Fruit fly (Drosophila melanogaster) whole organism, embryonic: ENCODE data around the gene heph.

Experiments
- Adf1 ChIP-seq: fragments of 200-800 bp; sonication (Bioruptor generic); IDR thresholded peaks from 2 replicates; pipeline ENCODE4 v1.3.6; 2022; ENCODE audit warnings: missing biosample characterization, missing genetic modification characterization
- CG10979 ChIP-seq: fragments of 200-800 bp; sonication (Bioruptor generic); optimal IDR thresholded peaks from 2 replicates; lab custom pipeline; 2018; ENCODE audit warnings: missing biosample characterization, mild to moderate bottlenecking, missing genetic modification characterization, moderate library complexity
- CG13775 ChIP-seq: fragments of 200-800 bp; sonication (Bioruptor generic); optimal IDR thresholded peaks from 3 replicates; lab custom pipeline; 2017; ENCODE audit warnings: missing biosample characterization, mild to moderate bottlenecking, missing genetic modification characterization
- CG15479 ChIP-seq: fragments of 200-800 bp; sonication (Bioruptor generic); optimal IDR thresholded peaks from 3 replicates; lab custom pipeline; 2019; ENCODE audit warnings: missing biosample characterization, mild to moderate bottlenecking, missing genetic modification characterization, moderate library complexity
- CG18599 ChIP-seq: fragments of 200-800 bp; sonication (Bioruptor generic); optimal IDR thresholded peaks from 3 replicates; lab custom pipeline; 2017; ENCODE audit warnings: missing biosample characterization, missing genetic modification characterization, mild to moderate bottlenecking, moderate library complexity, missing genetic modification reagents
- CG18764 ChIP-seq: fragments of 200-800 bp; sonication (Bioruptor generic); optimal IDR thresholded peaks from 3 replicates; lab custom pipeline; 2016; ENCODE audit warnings: missing biosample characterization, missing genetic modification characterization
- CG2199 ChIP-seq: fragments of 200-800 bp; sonication (Bioruptor generic); IDR thresholded peaks from 3 replicates; pipeline ENCODE4 v1.3.6; 2022; ENCODE audit warnings: missing biosample characterization, missing genetic modification characterization
- CG30020 ChIP-seq: fragments of 200-800 bp; optimal IDR thresholded peaks from 2 replicates; lab custom pipeline; 2019; ENCODE audit warnings: missing biosample characterization, mild to moderate bottlenecking, missing genetic modification characterization, moderate library complexity
- CG4617 ChIP-seq: fragments of 200-800 bp; sonication (Bioruptor generic); optimal IDR thresholded peaks from 3 replicates; lab custom pipeline; 2016; ENCODE audit warnings: missing biosample characterization, missing genetic modification characterization, borderline replicate concordance
- CG5180 ChIP-seq: fragments of 200-800 bp; sonication (Bioruptor generic); optimal IDR thresholded peaks from 3 replicates; lab custom pipeline; 2017; ENCODE audit warnings: missing biosample characterization, missing genetic modification characterization, mild to moderate bottlenecking, moderate library complexity, missing genetic modification reagents
- CG6791 ChIP-seq: fragments of 200-800 bp; sonication (Bioruptor generic); IDR thresholded peaks from 3 replicates; pipeline ENCODE4 v1.3.6; 2022; ENCODE audit warnings: missing biosample characterization, missing genetic modification characterization; ENCODE audit not compliant: partially characterized antibody
- CG8359 ChIP-seq: fragments of 200-800 bp; sonication (Bioruptor generic); optimal IDR thresholded peaks from 2 replicates; lab custom pipeline; 2017; ENCODE audit warnings: missing biosample characterization, mild to moderate bottlenecking, missing genetic modification characterization, borderline replicate concordance
- CG8478 ChIP-seq: fragments of >200 bp; optimal IDR thresholded peaks from 2 replicates; lab custom pipeline; 2018
- CG9437 ChIP-seq: fragments of 200-800 bp; sonication (Bioruptor generic); optimal IDR thresholded peaks from 2 replicates; lab custom pipeline; 2018; ENCODE audit warnings: missing biosample characterization, mild to moderate bottlenecking, missing genetic modification characterization
- Deaf1 ChIP-seq: fragments of 200-800 bp; optimal IDR thresholded peaks from 3 replicates; lab custom pipeline; 2019; ENCODE audit warnings: missing biosample characterization, mild to moderate bottlenecking, missing genetic modification characterization, moderate library complexity
- Elba2 ChIP-seq: fragments of 200-800 bp; sonication (Bioruptor generic); optimal IDR thresholded peaks from 3 replicates; lab custom pipeline; 2016; ENCODE audit warnings: missing biosample characterization, missing genetic modification characterization
- Ets65A ChIP-seq: fragments of 200-800 bp; sonication (Bioruptor generic); peaks from one replicate; lab custom pipeline; 2016; ENCODE audit warnings: missing biosample characterization, missing genetic modification characterization
- HLHmδ ChIP-seq: fragments of 200-800 bp; sonication (Bioruptor generic); optimal IDR thresholded peaks from 2 replicates; lab custom pipeline; 2018; ENCODE audit warnings: missing biosample characterization, mild to moderate bottlenecking, missing genetic modification characterization, moderate library complexity
- Hr39 ChIP-seq: fragments of >200 bp; optimal IDR thresholded peaks from 2 replicates; lab custom pipeline; 2017
- Hr51 ChIP-seq, 2 experiments: fragments of 200-800 bp; sonication (Bioruptor generic); optimal IDR thresholded peaks; 2 replicates in 1 of 2; 3 replicates in 1 of 2; lab custom pipeline; 2016 to 2018; ENCODE audit warnings: missing biosample characterization in 2 of 2, missing genetic modification characterization in 2 of 2, mild to moderate bottlenecking in 1 of 2, moderate library complexity in 1 of 2
- Med ChIP-seq: fragments of 200-800 bp; sonication (Bioruptor generic); peaks from one replicate; lab custom pipeline; 2016; ENCODE audit warnings: missing biosample characterization, missing genetic modification characterization, mild to moderate bottlenecking, inconsistent platforms, moderate library complexity
- Myb ChIP-seq: fragments of 200-800 bp; sonication (Bioruptor generic); optimal IDR thresholded peaks from 2 replicates; lab custom pipeline; 2016; ENCODE audit warnings: missing biosample characterization, missing genetic modification characterization
- Nf-YC ChIP-seq: fragments of 200-800 bp; optimal IDR thresholded peaks from 3 replicates; lab custom pipeline; 2019; ENCODE audit warnings: missing biosample characterization, mild to moderate bottlenecking, missing genetic modification characterization, moderate library complexity
- Oaz ChIP-seq: fragments of 200-800 bp; sonication (Bioruptor generic); IDR thresholded peaks from 2 replicates; pipeline ENCODE4 v1.3.6; 2022; ENCODE audit warnings: missing biosample characterization, missing genetic modification characterization
- Sox100B ChIP-seq: fragments of 200-800 bp; sonication (Bioruptor generic); optimal IDR thresholded peaks from 3 replicates; lab custom pipeline; 2018; ENCODE audit warnings: missing biosample characterization, mild to moderate bottlenecking, missing genetic modification characterization
- Trl ChIP-seq, 3 experiments: fragments of >200 bp in 2 of 3; fragments of 200-800 bp in 1 of 3; sonication (Bioruptor generic) in 1 of 3; optimal IDR thresholded peaks; 2 replicates in 1 of 3; 3 replicates in 2 of 3; lab custom pipeline; 2016 to 2017; ENCODE audit warnings: missing biosample characterization in 1 of 3, missing genetic modification characterization in 1 of 3
- abd-A ChIP-seq: fragments of 200-800 bp; sonication (Bioruptor generic); optimal IDR thresholded peaks from 3 replicates; lab custom pipeline; 2019; ENCODE audit warnings: missing biosample characterization, mild to moderate bottlenecking, missing genetic modification characterization, moderate library complexity
- cg ChIP-seq: fragments of 200-800 bp; sonication (Bioruptor generic); optimal IDR thresholded peaks from 3 replicates; lab custom pipeline; 2019; ENCODE audit warnings: missing biosample characterization, mild to moderate bottlenecking, missing genetic modification characterization, moderate library complexity
- chinmo ChIP-seq: fragments of 200-800 bp; sonication (Bioruptor generic); IDR thresholded peaks from 4 replicates; pipeline ENCODE4 v1.3.6; 2022; ENCODE audit warnings: missing biosample characterization, missing genetic modification characterization; ENCODE audit not compliant: partially characterized antibody
- chm ChIP-seq: fragments of 200-800 bp; sonication (Bioruptor generic); IDR thresholded peaks from 2 replicates; pipeline ENCODE4 v1.3.6; 2022; ENCODE audit warnings: missing biosample characterization, missing genetic modification characterization
- dati ChIP-seq: fragments of 200-800 bp; sonication (Bioruptor generic); IDR thresholded peaks from 2 replicates; pipeline ENCODE4 v1.3.6; 2022; ENCODE audit warnings: missing biosample characterization, missing genetic modification characterization
- ewg ChIP-seq: fragments of 200-800 bp; sonication (Bioruptor generic); optimal IDR thresholded peaks from 3 replicates; lab custom pipeline; 2017; ENCODE audit warnings: mild to moderate bottlenecking, missing biosample characterization, missing genetic modification reagents, missing genetic modification characterization
- gro ChIP-seq: fragments of 200-800 bp; sonication (Bioruptor generic); optimal IDR thresholded peaks from 2 replicates; lab custom pipeline; 2016; ENCODE audit warnings: missing biosample characterization, missing genetic modification characterization
- lbe ChIP-seq: fragments of 200-800 bp; sonication (Bioruptor generic); optimal IDR thresholded peaks from 2 replicates; lab custom pipeline; 2016; ENCODE audit warnings: missing biosample characterization, mild to moderate bottlenecking, missing genetic modification characterization
- lmd ChIP-seq: fragments of 200-800 bp; sonication (Bioruptor generic); IDR thresholded peaks from 2 replicates; pipeline ENCODE4 v1.3.6; 2022; ENCODE audit warnings: missing biosample characterization, missing genetic modification characterization
- mld ChIP-seq: fragments of 200-800 bp; sonication (Bioruptor generic); IDR thresholded peaks from 3 replicates; pipeline ENCODE4 v1.3.6; 2022; ENCODE audit warnings: missing biosample characterization, missing genetic modification characterization; ENCODE audit not compliant: partially characterized antibody
- nerfin-1 ChIP-seq: fragments of 200-800 bp; sonication (Bioruptor generic); optimal IDR thresholded peaks from 3 replicates; lab custom pipeline; 2019; ENCODE audit warnings: missing biosample characterization, mild to moderate bottlenecking, missing genetic modification characterization, moderate library complexity
- nerfin-2 ChIP-seq: fragments of 200-800 bp; sonication (Bioruptor generic); IDR thresholded peaks from 2 replicates; pipeline ENCODE4 v1.3.6; 2022; ENCODE audit warnings: missing biosample characterization, missing genetic modification characterization; ENCODE audit not compliant: partially characterized antibody
- scrt ChIP-seq: fragments of 200-800 bp; sonication (Bioruptor generic); optimal IDR thresholded peaks from 2 replicates; lab custom pipeline; 2018; ENCODE audit warnings: missing biosample characterization, mild to moderate bottlenecking, missing genetic modification characterization, moderate library complexity
- sd ChIP-seq: fragments of 200-800 bp; sonication (Bioruptor generic); optimal IDR thresholded peaks from 3 replicates; lab custom pipeline; 2018; ENCODE audit warnings: missing biosample characterization, mild to moderate bottlenecking, missing genetic modification characterization, moderate library complexity
- sim ChIP-seq: fragments of 200-800 bp; sonication (Bioruptor generic); IDR thresholded peaks from 2 replicates; pipeline ENCODE4 v1.3.6; 2022; ENCODE audit warnings: missing biosample characterization, missing genetic modification characterization
- sqz ChIP-seq: fragments of 200-800 bp; sonication (Bioruptor generic); optimal IDR thresholded peaks from 3 replicates; lab custom pipeline; 2018; ENCODE audit warnings: missing biosample characterization, mild to moderate bottlenecking, missing genetic modification characterization
- sr ChIP-seq: fragments of 200-800 bp; sonication (Bioruptor generic); IDR thresholded peaks from 3 replicates; pipeline ENCODE4 v1.3.6; 2022; ENCODE audit warnings: missing biosample characterization, missing genetic modification characterization
- stc ChIP-seq: fragments of 200-800 bp; sonication (Bioruptor generic); IDR thresholded peaks from 2 replicates; pipeline ENCODE4 v1.3.6; 2022; ENCODE audit warnings: missing biosample characterization, missing genetic modification characterization
- tll ChIP-seq, 2 experiments: fragments of 200-800 bp in 1 of 2; fragments of >200 bp in 1 of 2; sonication (Bioruptor generic) in 1 of 2; optimal IDR thresholded peaks; 2 replicates each; lab custom pipeline; 2017 to 2019; ENCODE audit warnings: missing biosample characterization in 2 of 2, missing genetic modification characterization in 2 of 2, mild to moderate bottlenecking in 1 of 2, moderate library complexity in 1 of 2
- wdn ChIP-seq: fragments of 200-800 bp; sonication (Bioruptor generic); IDR thresholded peaks from 2 replicates; pipeline ENCODE4 v1.3.6; 2022; ENCODE audit warnings: missing biosample characterization, missing genetic modification characterization
- zen ChIP-seq: fragments of 200-800 bp; sonication (Bioruptor generic); optimal IDR thresholded peaks from 3 replicates; lab custom pipeline; 2018; ENCODE audit warnings: missing biosample characterization, mild to moderate bottlenecking, missing genetic modification characterization, moderate library complexity

heph gene

DNA sequence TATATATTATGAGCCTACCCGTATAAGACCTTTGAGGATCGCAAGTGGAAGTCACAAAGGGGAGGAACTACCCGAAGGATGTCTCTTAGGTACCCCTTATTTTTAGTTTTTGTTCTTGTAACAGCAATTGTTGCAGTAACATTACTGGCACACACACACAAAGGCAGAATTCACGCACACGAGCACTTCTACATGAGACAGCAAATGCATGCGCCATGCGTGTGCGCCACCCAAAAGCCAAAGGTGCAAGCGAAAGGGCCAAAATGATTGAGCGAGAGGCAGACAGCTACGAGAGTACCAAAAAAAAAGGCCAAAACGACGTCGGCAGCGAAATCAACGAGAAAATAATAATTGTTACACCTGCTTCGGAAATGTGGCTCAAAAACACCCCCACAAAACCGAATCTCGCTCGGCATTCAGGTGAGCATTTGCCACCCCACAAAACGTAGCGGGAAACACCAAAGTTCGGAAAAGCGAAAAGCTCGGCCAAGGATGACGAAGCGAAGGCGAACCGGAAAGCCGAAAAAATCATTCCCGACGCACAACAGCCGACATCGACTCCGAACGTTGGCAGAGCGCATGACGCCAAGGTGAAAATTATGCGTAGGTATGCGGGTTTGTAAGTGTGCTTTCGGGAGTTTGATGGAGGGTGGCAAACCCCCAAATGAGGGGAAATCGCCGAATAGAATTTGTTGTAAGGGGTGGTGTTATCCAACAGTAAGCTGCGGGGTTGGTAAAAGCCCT lies 77.3 kb downstream of the heph start:
- TF ChIP-seq Sox100B (GFP tag; lab: Kevin White, UChicago) (no peak), CG8478 (lab: Kevin White, UChicago) (peak; percentile 33), Nf-YC (tag; lab: Kevin White, UChicago) (no peak), nerfin-1 (peak; percentile 89), Trl (optimal IDR thresholded peaks at IDR 0.05; lab: Kevin White, UChicago) (peak in 1 of 2 experiments; percentile 13), Trl (GFP tag; optimal IDR thresholded peaks at IDR 0.05; lab: Kevin White, UChicago) (no peak), CG13775 (GFP tag; lab: Kevin White, UChicago) (no peak), sqz (peak; percentile 52), CG9437 (GFP tag; lab: Kevin White, UChicago) (no peak), dati (no peak), sd (tag; lab: Kevin White, UChicago) (peak; percentile 39), Ets65A (GFP tag; lab: Kevin White, UChicago) (peak; percentile 47), wdn (GFP tag; lab: Robert Waterston, UW) (no peak), scrt (GFP tag; lab: Kevin White, UChicago) (peak; percentile 42), Deaf1 (peak; percentile 94), nerfin-2 (no peak), chm (GFP tag; lab: Robert Waterston, UW) (peak; percentile 9; the same call in 1 of the 2 replicates), abd-A (tag; lab: Kevin White, UChicago) (peak; percentile 69), cg (peak; percentile 64), CG5180 (GFP tag; lab: Kevin White, UChicago) (peak; percentile 29), CG15479 (peak; percentile 7), CG4617 (GFP tag; lab: Kevin White, UChicago) (no peak), zen (tag; lab: Kevin White, UChicago) (peak; percentile 9), chinmo (GFP tag; lab: Robert Waterston, UW) (0 out of 4 replicates have a peak, but pooled peaks have one; percentile 12), ewg (peak; percentile 36), Adf1 (GFP tag; lab: Robert Waterston, UW) (peak; percentile 60; the same call in 1 of the 2 replicates), Med (GFP tag; lab: Kevin White, UChicago) (peak; percentile 22), Hr51 (GFP tag; optimal IDR thresholded peaks at IDR 0.05; lab: Kevin White, UChicago) (peak in 1 of 2 experiments; percentile 23), tll (GFP tag; optimal IDR thresholded peaks at IDR 0.05; lab: Kevin White, UChicago) (peak in 1 of 2 experiments; percentile 12), CG2199 (GFP tag; lab: Robert Waterston, UW) (0 out of 3 replicates have a peak, but pooled peaks have one; percentile 37)

dm6 chr3R:31937143-31937765 lies 78.1 kb downstream of the heph start:
- TF ChIP-seq Elba2 (peak; percentile 63), gro (GFP tag; lab: Kevin White, UChicago) (no peak), Myb (GFP tag; lab: Kevin White, UChicago) (no peak), chinmo (GFP tag; lab: Robert Waterston, UW) (0 out of 4 replicates have a peak, but pooled peaks have one; percentile 22), Oaz (no peak), sim (GFP tag; lab: Robert Waterston, UW) (no peak), CG8359 (GFP tag; lab: Kevin White, UChicago) (no peak), CG18599 (GFP tag; lab: Kevin White, UChicago) (no peak), CG6791 (GFP tag; lab: Robert Waterston, UW) (0 out of 3 replicates have a peak, but pooled peaks have one; percentile 30), HLHmδ (GFP tag; lab: Kevin White, UChicago) (peak; percentile 2), CG18764 (GFP tag; lab: Kevin White, UChicago) (no peak), scrt (GFP tag; lab: Kevin White, UChicago) (peak; percentile 69), Adf1 (GFP tag; lab: Robert Waterston, UW) (peak; percentile 92), stc (GFP tag; lab: Robert Waterston, UW) (no peak), sr (GFP tag; lab: Robert Waterston, UW) (0 out of 3 replicates have a peak, but pooled peaks have one; percentile 16), lmd (no peak), mld (GFP tag; lab: Robert Waterston, UW) (no peak), CG30020 (tag; lab: Kevin White, UChicago) (no peak), Hr39 (lab: Kevin White, UChicago) (no peak), CG10979 (tag; lab: Kevin White, UChicago) (no peak), lbe (GFP tag; lab: Kevin White, UChicago) (peak; percentile 24)
